Fruit fly (Drosophila melanogaster): ENCODE data around the gene Gba1b.

Gene Gba1b

dm6 chr3R:23713901-23714300 lies 9.3 kb downstream of the Gba1b start (continued):
- TF ChIP-seq H15 (GFP tag; IDR thresholded peaks at IDR 0.05) (peak; percentile 26; the same call in 1 of the 3 replicates), CG9215 (GFP tag; IDR thresholded peaks at IDR 0.05) (peak; percentile 20; the same call in 1 of the 2 replicates), CG30403 (GFP tag; optimal IDR thresholded peaks at IDR 0.05) (peak; percentile 70), cwo (GFP tag; optimal IDR thresholded peaks at IDR 0.05) (no peak), tio (GFP tag; optimal IDR thresholded peaks at IDR 0.05) (peak; percentile 52), CG4854 (GFP tag; optimal IDR thresholded peaks at IDR 0.05) (no peak), prd (optimal IDR thresholded peaks at IDR 0.05) (no peak), prd (GFP tag; IDR thresholded peaks at IDR 0.05) (peak; percentile 77), CG12299 (tag; optimal IDR thresholded peaks at IDR 0.05) (peak; percentile 2), Hmr (GFP tag; optimal IDR thresholded peaks at IDR 0.05) (peak; percentile 1), CG10147 (GFP tag; optimal IDR thresholded peaks at IDR 0.05) (no peak), CG9876 (GFP tag; optimal IDR thresholded peaks at IDR 0.05) (no peak), pan (optimal IDR thresholded peaks at IDR 0.05) (no peak), pan (GFP tag; optimal IDR thresholded peaks at IDR 0.05 in 1 of 2, IDR thresholded peaks at IDR 0.05 in 1 of 2) (peak in 1 of 2 experiments; percentile 64), HLH4C (GFP tag; IDR thresholded peaks at IDR 0.05; ENCODE audit: partially characterized antibody) (no peak), Gug (GFP tag; IDR thresholded peaks at IDR 0.05) (peak; percentile 34; the same call in 1 of the 4 replicates), Spps (tag; optimal IDR thresholded peaks at IDR 0.05) (peak; percentile 33), Ptx1 (GFP tag; IDR thresholded peaks at IDR 0.05) (peak; percentile 65), ttk (GFP tag; IDR thresholded peaks at IDR 0.05) (peak; percentile 70), CG10321 (GFP tag; IDR thresholded peaks at IDR 0.05) (no peak), crc (GFP tag; optimal IDR thresholded peaks at IDR 0.05) (peak; percentile 2), Hr78 (GFP tag; optimal IDR thresholded peaks at IDR 0.05) (no peak), CG33213 (GFP tag; optimal IDR thresholded peaks at IDR 0.05) (peak; percentile 30), CG4328 (GFP tag; optimal IDR thresholded peaks at IDR 0.05) (no peak), dati (GFP tag; IDR thresholded peaks at IDR 0.05) (no peak), CG4360 (GFP tag; IDR thresholded peaks at IDR 0.05) (peak; percentile 28; the same call in 1 of the 2 replicates), E2f1 (GFP tag; IDR thresholded peaks at IDR 0.05) (peak; percentile 50), CG30020 (tag; optimal IDR thresholded peaks at IDR 0.05) (no peak), tna (GFP tag; IDR thresholded peaks at IDR 0.05; ENCODE audit: partially characterized antibody) (no peak), Poxn (GFP tag; IDR thresholded peaks at IDR 0.05) (no peak), scrt (GFP tag; optimal IDR thresholded peaks at IDR 0.05) (peak; percentile 14), Sry-δ (GFP tag; optimal IDR thresholded peaks at IDR 0.05) (peak; percentile 21), vvl (GFP tag; IDR thresholded peaks at IDR 0.05) (peak; percentile 74), Ets97D (GFP tag; optimal IDR thresholded peaks at IDR 0.05) (no peak), CG17912 (GFP tag; optimal IDR thresholded peaks at IDR 0.05) (no peak), CG10431 (GFP tag; optimal IDR thresholded peaks at IDR 0.05) (no peak), Asciz (GFP tag; optimal IDR thresholded peaks at IDR 0.05) (peak; percentile 29), Scr (GFP tag; IDR thresholded peaks at IDR 0.05; ENCODE audit: partially characterized antibody) (no peak), CG16863 (GFP tag; optimal IDR thresholded peaks at IDR 0.05) (peak; percentile 43), Myb (GFP tag; optimal IDR thresholded peaks at IDR 0.05) (no peak), slou (GFP tag; optimal IDR thresholded peaks at IDR 0.05) (no peak), MTF-1 (GFP tag; optimal IDR thresholded peaks at IDR 0.05; ENCODE audit: borderline replicate concordance) (no peak), eve (GFP tag; optimal IDR thresholded peaks at IDR 0.05) (peak in 1 of 2 experiments; percentile 64), dm (GFP tag; optimal IDR thresholded peaks at IDR 0.05) (no peak), inv (GFP tag; IDR thresholded peaks at IDR 0.05; ENCODE audit: partially characterized antibody) (no peak), zfh2 (GFP tag; optimal IDR thresholded peaks at IDR 0.05) (no peak), rib (GFP tag; IDR thresholded peaks at IDR 0.05) (no peak), toy (GFP tag; IDR thresholded peaks at IDR 0.05) (no peak), Lpt (GFP tag; optimal IDR thresholded peaks at IDR 0.05) (no peak), HLHmδ (GFP tag; optimal IDR thresholded peaks at IDR 0.05) (no peak), Kr (GFP tag; optimal IDR thresholded peaks at IDR 0.05) (no peak), Hr39 (optimal IDR thresholded peaks at IDR 0.05) (no peak)
